Worm (Caenorhabditis elegans) whole organism, L4 larva: Measurements from ENCODE around the gene let-765.

ENCODE experiments used
- F44E2.7 ChIP-seq: fragments of 200-800 bp; sonication (Bioruptor generic); IDR thresholded peaks from 2 replicates; pipeline ENCODE4 v2.1.2; 2022; ENCODE audit warnings: missing genetic modification characterization, missing compliant biosample characterization
- F49E8.2 ChIP-seq: sonication (generic microtip); optimal IDR thresholded peaks from 2 replicates; lab custom pipeline; 2016; ENCODE audit warnings: missing compliant biosample characterization, mild to moderate bottlenecking, missing genetic modification characterization, borderline replicate concordance
- Y105C5A.15 ChIP-seq: fragments of 200-800 bp; sonication (Bioruptor generic); IDR thresholded peaks from 2 replicates; pipeline ENCODE4 v1.3.6; 2022; ENCODE audit warnings: missing genetic modification characterization, missing compliant biosample characterization
- Y75B8A.6 ChIP-seq: fragments of 200-800 bp; sonication (Bioruptor generic); IDR thresholded peaks from 2 replicates; pipeline ENCODE4 v1.3.6; 2022; ENCODE audit warnings: missing genetic modification reagents, missing genetic modification characterization, missing compliant biosample characterization
- ZK337.2 ChIP-seq: fragments of 200-800 bp; sonication (Bioruptor generic); IDR thresholded peaks from 2 replicates; pipeline ENCODE4 v1.3.6; 2022; ENCODE audit warnings: missing genetic modification reagents, missing genetic modification characterization, missing compliant biosample characterization
- aly-2 ChIP-seq: sonication (generic microtip); optimal IDR thresholded peaks from 2 replicates; lab custom pipeline; 2018; ENCODE audit warnings: missing biosample characterization, missing genetic modification characterization
- ama-1 ChIP-seq: fragments of 150-350 bp; optimal IDR thresholded peaks from 2 replicates; lab custom pipeline; 2014; ENCODE audit warnings: inconsistent platforms, mixed read lengths
- attf-4 ChIP-seq: sonication (generic microtip); optimal IDR thresholded peaks from 3 replicates; lab custom pipeline; 2017; ENCODE audit warnings: missing biosample characterization, missing genetic modification characterization
- ceh-44 ChIP-seq: fragments of 200-800 bp; sonication (Bioruptor generic); IDR thresholded peaks from 2 replicates; pipeline ENCODE4 v1.3.6; 2022; ENCODE audit warnings: missing genetic modification reagents, missing genetic modification characterization, missing compliant biosample characterization
- ceh-62 ChIP-seq: sonication (generic microtip); optimal IDR thresholded peaks from 2 replicates; lab custom pipeline; 2017; ENCODE audit warnings: missing biosample characterization, missing genetic modification characterization
- daf-16 ChIP-seq, 3 experiments: sonication (generic microtip); optimal IDR thresholded peaks; 2 replicates each; lab custom pipeline; 2016 to 2017; ENCODE audit warnings: missing genetic modification characterization in 3 of 3, missing genetic modification reagents in 3 of 3, mild to moderate bottlenecking in 2 of 3, missing compliant biosample characterization in 2 of 3, missing biosample characterization in 1 of 3, moderate library complexity in 1 of 3
- daf-19 ChIP-seq: fragments of 200-800 bp; sonication (Bioruptor generic); conservative IDR thresholded peaks from 2 replicates; pipeline ENCODE4 v1.3.6; 2022; ENCODE audit warnings: missing genetic modification characterization, missing compliant biosample characterization
- dmd-6 ChIP-seq: fragments of 200-800 bp; sonication (Bioruptor generic); IDR thresholded peaks from 2 replicates; pipeline ENCODE4 v1.3.6; 2022; ENCODE audit warnings: missing genetic modification reagents, missing genetic modification characterization, missing compliant biosample characterization
- egl-27 ChIP-seq: sonication (generic microtip); optimal IDR thresholded peaks from 3 replicates; lab custom pipeline; 2017; ENCODE audit warnings: missing biosample characterization, missing genetic modification reagents, missing genetic modification characterization
- fkh-10 ChIP-seq: fragments of 150-350 bp; optimal IDR thresholded peaks from 2 replicates; lab custom pipeline; 2014; ENCODE audit warnings: missing biosample characterization, missing genetic modification reagents, missing genetic modification characterization
- gei-8 ChIP-seq: fragments of 200-800 bp; sonication (Bioruptor generic); optimal IDR thresholded peaks from 2 replicates; lab custom pipeline; 2018; ENCODE audit warnings: mild to moderate bottlenecking, missing genetic modification characterization, missing compliant biosample characterization
- hlh-30 ChIP-seq: sonication (generic microtip); optimal IDR thresholded peaks from 2 replicates; lab custom pipeline; 2017; ENCODE audit warnings: antibody characterized with exemption, mild to moderate bottlenecking, missing genetic modification characterization, missing compliant biosample characterization; ENCODE audit not compliant: insufficient read depth
- lin-38 ChIP-seq: fragments of 200-800 bp; sonication (Bioruptor generic); IDR thresholded peaks from 2 replicates; pipeline ENCODE4 v1.3.6; 2022; ENCODE audit warnings: missing genetic modification reagents, missing genetic modification characterization, missing compliant biosample characterization
- lir-3 ChIP-seq: sonication (generic microtip); optimal IDR thresholded peaks from 2 replicates; lab custom pipeline; 2016; ENCODE audit warnings: mild to moderate bottlenecking, missing genetic modification characterization, missing compliant biosample characterization
- mdl-1 ChIP-seq, 2 experiments: fragments of 150-350 bp in 1 of 2; sonication (generic microtip) in 1 of 2; optimal IDR thresholded peaks; 2 replicates each; lab custom pipeline; 2014 to 2017; ENCODE audit warnings: missing biosample characterization in 2 of 2, missing genetic modification characterization in 2 of 2
- mxl-3 ChIP-seq: fragments of 200-800 bp; sonication (Bioruptor generic); optimal IDR thresholded peaks from 2 replicates; lab custom pipeline; 2018; ENCODE audit warnings: mild to moderate bottlenecking, missing genetic modification characterization, missing compliant biosample characterization
- nhr-42 ChIP-seq: fragments of 200-800 bp; sonication (Bioruptor generic); IDR thresholded peaks from 2 replicates; pipeline ENCODE4 v1.3.6; 2022; ENCODE audit warnings: missing genetic modification characterization, missing compliant biosample characterization
- pha-4 ChIP-seq, 2 experiments: fragments of 150-350 bp in 1 of 2; fragments of 200-800 bp in 1 of 2; sonication (Bioruptor generic) in 1 of 2; IDR thresholded peaks in 1 of 2; optimal IDR thresholded peaks in 1 of 2; 2 replicates each; pipeline versions ENCODE4 v1.3.6 to Lab custom; 2014 to 2022; ENCODE audit warnings: missing genetic modification characterization in 2 of 2, missing genetic modification reagents in 2 of 2, missing biosample characterization in 1 of 2, missing compliant biosample characterization in 1 of 2
- php-3 ChIP-seq: fragments of 200-800 bp; sonication (Bioruptor generic); IDR thresholded peaks from 2 replicates; pipeline ENCODE4 v1.3.6; 2022; ENCODE audit warnings: missing genetic modification reagents, missing genetic modification characterization, missing compliant biosample characterization
- set-16 ChIP-seq: fragments of 200-800 bp; sonication (Bioruptor generic); IDR thresholded peaks from 2 replicates; pipeline ENCODE4 v1.3.6; 2022; ENCODE audit warnings: missing genetic modification reagents, missing genetic modification characterization, missing compliant biosample characterization
- skn-1 ChIP-seq: fragments of 150-350 bp; optimal IDR thresholded peaks from 2 replicates; lab custom pipeline; 2014; ENCODE audit warnings: missing biosample characterization, missing genetic modification characterization
- snpc-1.2 ChIP-seq: fragments of 200-800 bp; sonication (Bioruptor generic); IDR thresholded peaks from 2 replicates; pipeline ENCODE4 v1.3.6; 2022; ENCODE audit warnings: missing genetic modification reagents, missing genetic modification characterization, missing compliant biosample characterization
- spr-1 ChIP-seq: sonication (generic microtip); optimal IDR thresholded peaks from 2 replicates; lab custom pipeline; 2016; ENCODE audit warnings: mild to moderate bottlenecking, missing genetic modification characterization, missing compliant biosample characterization
- tag-97 ChIP-seq: fragments of 200-800 bp; sonication (Bioruptor generic); IDR thresholded peaks from 2 replicates; pipeline ENCODE4 v1.3.6; 2022; ENCODE audit warnings: missing genetic modification characterization, missing compliant biosample characterization
- unc-39 ChIP-seq: sonication (generic microtip); optimal IDR thresholded peaks from 2 replicates; lab custom pipeline; 2017; ENCODE audit warnings: missing biosample characterization, missing genetic modification characterization
- unc-62 ChIP-seq, 3 experiments: fragments of 150-350 bp in 1 of 3; sonication (generic microtip); optimal IDR thresholded peaks in 2 of 3; peaks in 1 of 3; 1 replicate in 1 of 3; 2 replicates in 2 of 3; lab custom pipeline; 2014 to 2017; ENCODE audit warnings: missing biosample characterization in 3 of 3, missing genetic modification characterization in 3 of 3, missing genetic modification reagents in 3 of 3, missing genotype in 1 of 3
- vab-7 ChIP-seq: fragments of 200-800 bp; sonication (Bioruptor generic); IDR thresholded peaks from 2 replicates; pipeline ENCODE4 v1.3.6; 2022; ENCODE audit warnings: missing genetic modification reagents, missing genetic modification characterization, missing compliant biosample characterization
- zag-1 ChIP-seq: fragments of 150-350 bp; optimal IDR thresholded peaks from 2 replicates; lab custom pipeline; 2014; ENCODE audit warnings: missing biosample characterization, missing genetic modification characterization
- ztf-11 ChIP-seq: fragments of 150-350 bp; optimal IDR thresholded peaks from 2 replicates; lab custom pipeline; 2014; ENCODE audit warnings: missing biosample characterization, missing genetic modification characterization

Gene let-765

DNA sequence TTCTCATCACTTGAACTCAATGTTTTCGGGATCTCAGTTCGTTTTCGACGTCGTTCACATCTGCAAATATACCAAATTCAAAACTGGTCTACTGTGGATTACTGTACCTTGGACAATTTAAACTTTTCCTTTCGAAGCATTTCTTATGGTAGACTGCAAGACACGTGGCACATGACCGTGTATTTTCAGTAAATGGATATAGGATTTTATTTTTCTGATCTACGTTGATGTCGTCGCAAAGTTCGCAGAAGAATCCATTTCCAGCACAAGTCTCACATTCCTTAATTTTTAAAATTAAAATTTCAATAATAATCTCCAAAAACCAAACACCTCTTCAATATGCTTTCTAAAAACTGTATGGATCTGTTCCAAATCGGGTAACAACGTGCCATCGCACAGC, 11.5 kb downstream of the let-765 start:
- TF ChIP-seq unc-62 (GFP tag; optimal IDR thresholded peaks at IDR 0.05 in 1 of 2; lab: Kevin White, UChicago), result peak in 1 of 2 experiments; percentile 92
- no peak for TF ChIP-seq unc-62 (tag; optimal IDR thresholded peaks at IDR 0.05; lab: Kevin White, UChicago)
- TF ChIP-seq mxl-3 (GFP tag; lab: Kevin White, UChicago), result no peak
- TF ChIP-seq, all 104 proteins: peak for 1

DNA sequence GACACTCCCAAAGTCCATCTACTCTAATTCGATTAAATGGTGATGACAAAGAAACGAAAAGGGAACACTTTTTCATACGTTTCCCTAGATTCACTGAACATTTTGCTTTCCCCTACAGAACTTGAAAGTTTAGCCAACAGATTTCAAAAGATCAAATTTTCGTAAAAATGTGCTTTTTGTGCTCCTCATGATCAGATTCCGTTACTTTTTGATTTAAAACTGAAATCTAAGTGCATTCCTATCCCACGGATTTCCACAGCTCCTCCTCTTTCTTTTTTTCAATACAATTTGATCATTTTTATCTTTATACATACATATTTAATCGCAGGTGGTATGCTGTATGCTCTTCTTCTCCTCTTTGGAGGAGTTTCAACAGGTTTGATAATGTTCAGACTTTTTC, 13.4 kb downstream of the let-765 start, which contains the start of gene ddo-3:
ddo-3 (plus strand) TSS at position 301 of the 400 bp plus-strand sequence.
- TF ChIP-seq set-16 (GFP tag; lab: Robert Waterston, UW), result no peak
- TF ChIP-seq F44E2.7 (GFP tag; lab: Robert Waterston, UW), result no peak
- no peak for TF ChIP-seq nhr-42 (GFP tag; lab: Robert Waterston, UW)
- TF ChIP-seq hlh-30, result no peak
- TF ChIP-seq lin-38 (GFP tag; lab: Robert Waterston, UW), result no peak
- no peak for TF ChIP-seq zag-1 (tag; lab: Kevin White, UChicago)
- no peak for TF ChIP-seq ceh-44 (GFP tag; lab: Robert Waterston, UW)
- no peak for TF ChIP-seq vab-7 (GFP tag; lab: Robert Waterston, UW)
- TF ChIP-seq ceh-62, result no peak
- no peak for TF ChIP-seq ama-1 (lab: Kevin White, UChicago)
- TF ChIP-seq unc-62 (GFP tag; optimal IDR thresholded peaks at IDR 0.05 in 1 of 2; lab: Kevin White, UChicago), result no peak
- no peak for TF ChIP-seq unc-62 (tag; optimal IDR thresholded peaks at IDR 0.05; lab: Kevin White, UChicago)
- TF ChIP-seq daf-16 (GFP tag; optimal IDR thresholded peaks at IDR 0.05; lab: Kevin White, UChicago), result no peak
- TF ChIP-seq daf-16 (tag; optimal IDR thresholded peaks at IDR 0.05; lab: Kevin White, UChicago), result no peak
- TF ChIP-seq ztf-11 (tag; lab: Kevin White, UChicago), result no peak
- no peak for TF ChIP-seq gei-8
- no peak for TF ChIP-seq Y105C5A.15 (GFP tag; lab: Robert Waterston, UW)
- no peak for TF ChIP-seq egl-27
- TF ChIP-seq aly-2 (tag; lab: Kevin White, UChicago), result no peak
- TF ChIP-seq, all 104 proteins: peak for 0

DNA sequence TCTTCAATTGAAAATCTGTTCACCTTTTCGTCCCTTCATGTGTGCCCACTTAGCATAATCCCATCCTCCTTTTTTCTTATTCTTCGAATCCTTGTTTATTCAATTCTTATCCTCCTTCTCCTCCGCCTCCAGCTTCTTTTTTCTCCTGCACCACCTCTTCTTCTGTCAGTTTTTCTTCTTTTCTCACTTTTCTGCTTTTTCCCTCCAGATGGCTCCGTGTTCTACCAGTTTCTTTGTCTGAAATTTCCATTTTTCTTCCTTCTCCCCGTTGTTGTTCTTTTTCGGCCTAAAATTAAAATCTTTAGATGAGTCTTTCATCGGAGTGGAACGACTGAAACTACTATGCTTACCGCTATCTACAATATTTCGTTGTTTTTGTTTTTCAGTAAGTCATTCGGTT, 19.4 kb downstream of the let-765 start, which contains the start of gene acr-21:
acr-21 (plus strand) TSS at position 301 of the 400 bp plus-strand sequence.
- TF ChIP-seq spr-1 (no peak), fkh-10 (GFP tag; lab: Kevin White, UChicago) (peak; percentile 3)
- TF ChIP-seq, all 104 proteins: peak for 1

DNA sequence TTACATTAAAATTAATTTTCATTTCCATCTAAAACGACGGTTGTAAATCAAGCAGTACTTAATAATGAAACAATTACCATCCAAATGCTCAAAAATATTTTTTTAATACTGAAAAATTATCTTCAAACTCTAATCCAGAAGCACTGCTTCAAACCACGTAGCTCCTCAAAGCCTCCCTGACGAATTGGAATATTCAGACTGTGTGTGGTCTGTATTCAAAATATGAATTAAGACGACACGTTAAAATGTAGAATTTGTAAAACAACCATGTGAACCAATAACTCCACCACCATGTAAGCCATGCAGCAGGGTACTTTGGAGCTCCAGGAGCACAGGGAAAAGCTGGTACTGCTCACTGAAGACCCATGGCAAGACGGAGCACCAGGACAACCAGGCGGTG, 21.6 kb downstream of the let-765 start, which contains the start of gene F27B3.8:
F27B3.8 (plus strand) TSS at position 301 of the 400 bp plus-strand sequence.
- no peak for TF ChIP-seq daf-16 (GFP tag; optimal IDR thresholded peaks at IDR 0.05; lab: Kevin White, UChicago)
- TF ChIP-seq daf-16 (tag; optimal IDR thresholded peaks at IDR 0.05; lab: Kevin White, UChicago), result no peak
- TF ChIP-seq daf-19 (GFP tag; lab: Robert Waterston, UW), result no peak
- no peak for TF ChIP-seq lir-3 (tag; lab: Kevin White, UChicago)
- no peak for TF ChIP-seq F49E8.2 (tag; lab: Kevin White, UChicago)
- no peak for TF ChIP-seq lin-38 (GFP tag; lab: Robert Waterston, UW)
- no peak for TF ChIP-seq attf-4 (tag; lab: Kevin White, UChicago)
- TF ChIP-seq dmd-6, result no peak
- TF ChIP-seq ZK337.2 (GFP tag; lab: Robert Waterston, UW), result no peak
- TF ChIP-seq php-3 (GFP tag; lab: Robert Waterston, UW), result no peak
- TF ChIP-seq pha-4 (GFP tag; IDR thresholded peaks at IDR 0.05; lab: Robert Waterston, UW), result no peak
- no peak for TF ChIP-seq pha-4 (tag; optimal IDR thresholded peaks at IDR 0.05; lab: Kevin White, UChicago)
- TF ChIP-seq skn-1, result no peak
- TF ChIP-seq ceh-62, result no peak
- TF ChIP-seq Y75B8A.6, result no peak

DNA sequence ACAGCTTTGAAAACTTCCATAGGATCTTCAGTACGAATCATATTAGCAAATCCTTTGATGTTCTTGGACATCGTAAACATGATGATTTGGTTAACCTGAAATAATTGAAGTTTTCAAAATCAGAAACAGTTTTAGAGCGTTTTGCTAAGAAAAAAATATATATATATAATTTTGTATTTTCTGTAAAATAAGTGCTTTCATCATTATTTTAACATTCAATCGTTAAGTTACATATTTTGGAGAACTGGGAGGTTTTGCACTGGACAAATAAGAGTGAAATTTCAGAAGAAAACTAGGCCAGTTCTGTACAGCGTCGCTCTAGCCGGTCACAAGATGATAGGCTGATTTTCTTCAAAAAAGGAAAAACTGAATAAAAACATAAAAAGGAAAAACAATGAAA, 22.5 kb downstream of the let-765 start, which contains the start of gene F27B3.6:
F27B3.6 (minus strand) TSS at position 101 of the 400 bp plus-strand sequence.
- TF ChIP-seq unc-62 (GFP tag; optimal IDR thresholded peaks at IDR 0.05 in 1 of 2; lab: Kevin White, UChicago), result no peak
- TF ChIP-seq unc-62 (tag; optimal IDR thresholded peaks at IDR 0.05; lab: Kevin White, UChicago), result no peak
- no peak for TF ChIP-seq snpc-1.2 (GFP tag; lab: Robert Waterston, UW)
- no peak for TF ChIP-seq spr-1
- no peak for TF ChIP-seq unc-39 (tag; lab: Kevin White, UChicago)
- TF ChIP-seq mdl-1 (tag; optimal IDR thresholded peaks at IDR 0.05; lab: Kevin White, UChicago), result no peak
- TF ChIP-seq tag-97 (GFP tag; lab: Robert Waterston, UW), result no peak
- TF ChIP-seq, all 104 proteins: peak for 0
